Worm (Caenorhabditis elegans) whole organism, young adult: ENCODE data around the gene T05H10.1.

Experiments used
- B0035.1 ChIP-seq: sonication (generic microtip); optimal IDR thresholded peaks from 2 replicates; lab custom pipeline; 2016; ENCODE audit warnings: missing genetic modification characterization, mild to moderate bottlenecking, missing compliant biosample characterization, missing genotype, missing genetic modification reagents
- B0336.3 ChIP-seq: fragments of 200-800 bp; sonication (Bioruptor generic); IDR thresholded peaks from 2 replicates; pipeline ENCODE4 v1.3.6; 2022; ENCODE audit warnings: missing genetic modification characterization, missing compliant biosample characterization
- D2030.7 ChIP-seq: fragments of 200-800 bp; sonication (Bioruptor generic); IDR thresholded peaks from 2 replicates; pipeline ENCODE4 v1.3.6; 2022; ENCODE audit warnings: missing genetic modification reagents, missing genetic modification characterization, missing compliant biosample characterization
- F23B12.7 ChIP-seq: sonication (generic microtip); optimal IDR thresholded peaks from 2 replicates; lab custom pipeline; 2017; ENCODE audit warnings: missing genetic modification characterization, mild to moderate bottlenecking, missing compliant biosample characterization, antibody characterized with exemption, moderate library complexity; ENCODE audit not compliant: insufficient read depth
- F37B4.10 ChIP-seq: fragments of 200-800 bp; sonication (Bioruptor generic); IDR thresholded peaks from 2 replicates; pipeline ENCODE4 v1.3.6; 2022; ENCODE audit warnings: missing genetic modification characterization, missing compliant biosample characterization
- Y79H2A.3 ChIP-seq: fragments of 200-800 bp; sonication (Bioruptor generic); conservative IDR thresholded peaks from 2 replicates; pipeline ENCODE4 v1.3.6; 2022; ENCODE audit warnings: missing genetic modification reagents, missing genetic modification characterization, missing compliant biosample characterization
- ZK185.1 ChIP-seq: sonication (generic microtip); optimal IDR thresholded peaks from 2 replicates; lab custom pipeline; 2016; ENCODE audit warnings: mild to moderate bottlenecking, missing genetic modification characterization, missing compliant biosample characterization; ENCODE audit not compliant: poor library complexity, severe bottlenecking
- akir-1 ChIP-seq: fragments of 200-800 bp; sonication (Bioruptor generic); optimal IDR thresholded peaks from 2 replicates; lab custom pipeline; 2018; ENCODE audit warnings: mild to moderate bottlenecking, missing genetic modification characterization, moderate library complexity, missing compliant biosample characterization
- ama-1 ChIP-seq, 3 experiments: fragments of 150-350 bp in 1 of 3; sonication (generic microtip) in 2 of 3; optimal IDR thresholded peaks; 2 replicates each; lab custom pipeline; 2014 to 2018; ENCODE audit warnings: missing biosample characterization in 2 of 3, missing genetic modification characterization in 2 of 3, missing genetic modification reagents in 2 of 3
- athp-1 ChIP-seq: sonication (generic microtip); optimal IDR thresholded peaks from 2 replicates; lab custom pipeline; 2017; ENCODE audit warnings: mild to moderate bottlenecking, missing genetic modification characterization, missing compliant biosample characterization
- attf-5 ChIP-seq: fragments of 200-800 bp; sonication (Bioruptor generic); optimal IDR thresholded peaks from 2 replicates; lab custom pipeline; 2018; ENCODE audit warnings: mild to moderate bottlenecking, missing genetic modification characterization, missing compliant biosample characterization
- attf-6 ChIP-seq: fragments of 200-800 bp; sonication (Bioruptor generic); IDR thresholded peaks from 2 replicates; pipeline ENCODE4 v1.3.6; 2022; ENCODE audit warnings: missing genetic modification reagents, missing genetic modification characterization, missing compliant biosample characterization
- ccch-3 ChIP-seq: fragments of 200-800 bp; sonication (Bioruptor generic); optimal IDR thresholded peaks from 2 replicates; lab custom pipeline; 2018; ENCODE audit warnings: mild to moderate bottlenecking, missing genetic modification characterization, missing compliant biosample characterization
- cebp-1 ChIP-seq, 2 experiments: fragments of 200-800 bp in 1 of 2; sonication (Bioruptor generic) in 1 of 2; sonication (generic microtip) in 1 of 2; IDR thresholded peaks in 1 of 2; optimal IDR thresholded peaks in 1 of 2; 2 replicates each; pipeline versions ENCODE4 v1.3.6 to Lab custom; 2017 to 2022; ENCODE audit warnings: missing compliant biosample characterization in 2 of 2, missing genetic modification characterization in 2 of 2, mild to moderate bottlenecking in 1 of 2, missing genetic modification reagents in 1 of 2, moderate library complexity in 1 of 2
- ceh-100 ChIP-seq: fragments of 200-800 bp; sonication (Bioruptor generic); IDR thresholded peaks from 2 replicates; pipeline ENCODE4 v1.3.6; 2022; ENCODE audit warnings: missing genetic modification reagents, missing genetic modification characterization, missing compliant biosample characterization
- ceh-40 ChIP-seq: fragments of 200-800 bp; sonication (Bioruptor generic); IDR thresholded peaks from 2 replicates; pipeline ENCODE4 v1.3.6; 2022; ENCODE audit warnings: missing genetic modification characterization, missing compliant biosample characterization
- ceh-79 ChIP-seq: sonication (generic microtip); optimal IDR thresholded peaks from 2 replicates; lab custom pipeline; 2017; ENCODE audit warnings: mild to moderate bottlenecking, missing genetic modification characterization, missing compliant biosample characterization
- ceh-91 ChIP-seq: fragments of 200-800 bp; sonication (Bioruptor generic); IDR thresholded peaks from 2 replicates; pipeline ENCODE4 v1.3.6; 2022; ENCODE audit warnings: missing genetic modification reagents, missing genetic modification characterization, missing compliant biosample characterization
- die-1 ChIP-seq: sonication (generic microtip); optimal IDR thresholded peaks from 2 replicates; lab custom pipeline; 2016; ENCODE audit warnings: missing genotype, mild to moderate bottlenecking, missing genetic modification characterization, missing compliant biosample characterization
- dpff-1 ChIP-seq: sonication (generic microtip); optimal IDR thresholded peaks from 2 replicates; lab custom pipeline; 2017; ENCODE audit warnings: mild to moderate bottlenecking, missing genetic modification characterization, missing compliant biosample characterization
- ets-4 ChIP-seq: fragments of 200-800 bp; sonication (Bioruptor generic); optimal IDR thresholded peaks from 2 replicates; lab custom pipeline; 2018; ENCODE audit warnings: mild to moderate bottlenecking, missing genetic modification characterization, missing compliant biosample characterization
- hrde-1 ChIP-seq: sonication (generic microtip); optimal IDR thresholded peaks from 2 replicates; lab custom pipeline; 2016; ENCODE audit warnings: missing genetic modification characterization, mild to moderate bottlenecking, missing compliant biosample characterization, moderate library complexity, missing genotype, missing genetic modification reagents, borderline replicate concordance
- lag-1 ChIP-seq: fragments of 200-800 bp; sonication (Bioruptor generic); IDR thresholded peaks from 2 replicates; pipeline ENCODE4 v1.3.6; 2022; ENCODE audit warnings: missing genetic modification reagents, missing genetic modification characterization, missing compliant biosample characterization
- let-607 ChIP-seq, 2 experiments: fragments of 200-800 bp in 1 of 2; sonication (Bioruptor generic) in 1 of 2; sonication (generic microtip) in 1 of 2; optimal IDR thresholded peaks; 2 replicates each; lab custom pipeline; 2016 to 2018; ENCODE audit warnings: mild to moderate bottlenecking in 2 of 2, missing compliant biosample characterization in 2 of 2, missing genetic modification characterization in 2 of 2, moderate library complexity in 2 of 2, missing genotype in 1 of 2
- lin-35 ChIP-seq, 3 experiments: fragments of 150-350 bp in 2 of 3; sonication (generic microtip) in 1 of 3; optimal IDR thresholded peaks; 2 replicates each; lab custom pipeline; 2014 to 2018; ENCODE audit warnings: missing biosample characterization in 3 of 3, missing genetic modification characterization in 3 of 3, missing genetic modification reagents in 3 of 3
- lir-1 ChIP-seq: fragments of 200-800 bp; sonication (Bioruptor generic); conservative IDR thresholded peaks from 2 replicates; pipeline ENCODE4 v1.3.6; 2022; ENCODE audit warnings: missing genetic modification reagents, missing genetic modification characterization, missing compliant biosample characterization
- madf-3 ChIP-seq: fragments of 200-800 bp; sonication (Bioruptor generic); IDR thresholded peaks from 2 replicates; pipeline ENCODE4 v1.3.6; 2022; ENCODE audit warnings: missing genetic modification reagents, missing genetic modification characterization, missing compliant biosample characterization
- madf-6 ChIP-seq: fragments of 200-800 bp; sonication (Bioruptor generic); IDR thresholded peaks from 2 replicates; pipeline ENCODE4 v1.3.6; 2022; ENCODE audit warnings: missing genetic modification reagents, missing genetic modification characterization, missing compliant biosample characterization
- nhr-120 ChIP-seq: fragments of 200-800 bp; sonication (Bioruptor generic); IDR thresholded peaks from 2 replicates; pipeline ENCODE4 v1.3.6; 2022; ENCODE audit warnings: missing genetic modification characterization, missing compliant biosample characterization
- nhr-179 ChIP-seq: sonication (generic microtip); optimal IDR thresholded peaks from 2 replicates; lab custom pipeline; 2016; ENCODE audit warnings: mild to moderate bottlenecking, missing genetic modification characterization, missing compliant biosample characterization
- nhr-80 ChIP-seq: sonication (generic microtip); optimal IDR thresholded peaks from 2 replicates; lab custom pipeline; 2016; ENCODE audit warnings: missing genetic modification characterization, missing compliant biosample characterization
- repo-1 ChIP-seq: sonication (generic microtip); optimal IDR thresholded peaks from 2 replicates; lab custom pipeline; 2017; ENCODE audit warnings: mild to moderate bottlenecking, missing genetic modification characterization, missing compliant biosample characterization
- snpc-4 ChIP-seq, 5 experiments: fragments of 150-350 bp in 1 of 5; sonication (generic microtip) in 4 of 5; optimal IDR thresholded peaks; 2 replicates each; lab custom pipeline; 2014 to 2018; ENCODE audit warnings: missing genetic modification characterization in 5 of 5, missing biosample characterization in 3 of 5, antibody characterized with exemption in 2 of 5, mild to moderate bottlenecking in 2 of 5, missing compliant biosample characterization in 2 of 5, missing genotype in 2 of 5, moderate library complexity in 2 of 5, missing genetic modification reagents in 1 of 5
- sptf-2 ChIP-seq: fragments of 200-800 bp; sonication (Bioruptor generic); optimal IDR thresholded peaks from 2 replicates; lab custom pipeline; 2018; ENCODE audit warnings: mild to moderate bottlenecking, missing genetic modification characterization, missing compliant biosample characterization
- tbx-9 ChIP-seq: sonication (generic microtip); optimal IDR thresholded peaks from 2 replicates; lab custom pipeline; 2016; ENCODE audit warnings: borderline replicate concordance, missing genetic modification characterization, inconsistent platforms, missing compliant biosample characterization
- unc-130 ChIP-seq: sonication (generic microtip); optimal IDR thresholded peaks from 2 replicates; lab custom pipeline; 2016; ENCODE audit warnings: missing genetic modification reagents, missing genetic modification characterization, missing compliant biosample characterization
- unc-62 ChIP-seq: fragments of 150-350 bp; optimal IDR thresholded peaks from 2 replicates; lab custom pipeline; 2014; ENCODE audit warnings: missing biosample characterization, missing genetic modification reagents, missing genetic modification characterization
- ztf-18 ChIP-seq: sonication (generic microtip); optimal IDR thresholded peaks from 2 replicates; lab custom pipeline; 2016; ENCODE audit warnings: missing genotype, mild to moderate bottlenecking, missing genetic modification characterization, missing compliant biosample characterization
- ztf-22 ChIP-seq: fragments of 200-800 bp; sonication (Bioruptor generic); optimal IDR thresholded peaks from 2 replicates; lab custom pipeline; 2018; ENCODE audit warnings: mild to moderate bottlenecking, missing genetic modification characterization, moderate library complexity, missing compliant biosample characterization
- ztf-3 ChIP-seq: fragments of 200-800 bp; sonication (Bioruptor generic); optimal IDR thresholded peaks from 2 replicates; lab custom pipeline; 2018; ENCODE audit warnings: mild to moderate bottlenecking, missing genetic modification characterization, missing compliant biosample characterization

Gene T05H10.1

DNA sequence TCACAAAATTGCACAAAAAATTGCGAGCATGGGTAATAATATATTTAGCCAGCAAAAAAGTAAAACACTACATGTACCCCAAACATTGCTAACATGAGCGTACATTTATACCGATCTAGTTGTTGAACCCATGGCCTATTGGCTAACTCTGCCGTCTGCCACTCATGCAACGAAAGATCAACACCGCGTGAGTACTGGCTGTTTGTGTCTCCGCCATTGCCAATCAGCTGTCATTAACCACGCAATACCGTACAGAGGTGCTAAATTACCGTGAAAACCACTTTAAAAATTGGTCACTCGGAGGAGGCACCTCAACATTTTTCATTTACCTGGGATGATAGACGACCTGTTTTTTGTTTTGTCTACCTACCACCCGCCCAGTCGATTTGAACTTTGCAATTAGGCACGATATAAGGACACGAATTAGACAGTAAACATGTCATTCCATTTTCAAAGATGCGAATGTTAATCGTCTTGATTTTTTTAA, 33.0 kb downstream of the T05H10.1 start, which contains the start of gene K02C4.2 (continued):
- TF ChIP-seq athp-1 (tag; lab: Kevin White, UChicago) (peak; percentile 60), akir-1 (GFP tag; lab: Kevin White, UChicago) (peak; percentile 25), ceh-40 (GFP tag; lab: Robert Waterston, UW) (peak; percentile 57; the same call in 1 of the 2 replicates), nhr-179 (tag; lab: Kevin White, UChicago) (no peak), lir-1 (GFP tag; lab: Robert Waterston, UW) (no peak; the same call in 1 of the 2 replicates), F37B4.10 (GFP tag; lab: Robert Waterston, UW) (0 out of 2 replicates have a peak, but pooled peaks have one; percentile 35), attf-5 (GFP tag; lab: Kevin White, UChicago) (peak; percentile 72), ztf-3 (peak; percentile 69), ccch-3 (no peak), ZK185.1 (tag; lab: Kevin White, UChicago) (peak; percentile 86), madf-3 (0 out of 2 replicates have a peak, but pooled peaks have one; percentile 67), unc-62 (GFP tag; lab: Kevin White, UChicago) (no peak), B0336.3 (GFP tag; lab: Robert Waterston, UW) (peak; percentile 67), die-1 (peak; percentile 93), sptf-2 (GFP tag; lab: Kevin White, UChicago) (peak; percentile 73)
- TF ChIP-seq, all 124 proteins: peak for 86

DNA sequence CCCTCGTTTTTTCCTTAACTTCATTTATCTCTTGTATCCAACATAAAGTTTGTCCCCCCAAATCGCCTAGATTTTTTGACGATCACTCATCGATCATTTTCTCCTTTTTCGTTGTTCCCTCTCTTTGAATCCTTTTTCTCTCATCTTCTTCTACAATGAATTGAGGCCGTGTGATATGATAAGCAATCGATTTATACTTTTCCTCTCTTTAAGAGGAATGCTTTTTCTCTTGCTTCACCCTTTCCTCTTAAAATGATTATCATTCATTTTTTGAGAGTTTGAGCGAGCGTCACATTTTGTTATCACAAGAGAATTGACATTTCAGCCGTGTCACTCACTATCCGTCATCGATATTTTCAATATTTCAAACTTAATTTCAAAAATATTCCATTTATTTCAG, 35.7 kb downstream of the T05H10.1 start, which contains the start of gene K02C4.5:
K02C4.5 (plus strand) TSS at position 395 of the 400 bp plus-strand sequence.
- no peak for TF ChIP-seq madf-6
- TF ChIP-seq ceh-100 (GFP tag; lab: Robert Waterston, UW) = no peak
- no peak for TF ChIP-seq B0035.1
- TF ChIP-seq ama-1 (optimal IDR thresholded peaks at IDR 0.05; lab: Kevin White, UChicago) = no peak
- TF ChIP-seq ama-1 (GFP tag; optimal IDR thresholded peaks at IDR 0.05; lab: Kevin White, UChicago) = no peak
- TF ChIP-seq lin-35 (GFP tag; optimal IDR thresholded peaks at IDR 0.05; lab: Kevin White, UChicago) = no peak
- TF ChIP-seq Y79H2A.3 (GFP tag; lab: Robert Waterston, UW) = no peak
- peak; percentile 29 for TF ChIP-seq attf-5 (GFP tag; lab: Kevin White, UChicago)
- TF ChIP-seq lag-1 (GFP tag; lab: Robert Waterston, UW) = no peak
- no peak for TF ChIP-seq ets-4
- no peak for TF ChIP-seq ceh-79 (tag; lab: Kevin White, UChicago)
- no peak for TF ChIP-seq attf-6
- TF ChIP-seq nhr-120 = no peak
- no peak for TF ChIP-seq snpc-4 (GFP tag; optimal IDR thresholded peaks at IDR 0.05; lab: Kevin White, UChicago)
- TF ChIP-seq snpc-4 (tag; optimal IDR thresholded peaks at IDR 0.05; lab: Kevin White, UChicago) = no peak
- no peak for TF ChIP-seq repo-1 (tag; lab: Kevin White, UChicago)
- no peak for TF ChIP-seq cebp-1 (GFP tag; IDR thresholded peaks at IDR 0.05; lab: Robert Waterston, UW)
- TF ChIP-seq cebp-1 (tag; optimal IDR thresholded peaks at IDR 0.05; lab: Kevin White, UChicago) = peak; percentile 16
- TF ChIP-seq ztf-3 = no peak
- TF ChIP-seq ceh-91 (GFP tag; lab: Robert Waterston, UW) = no peak
- TF ChIP-seq ztf-22 (GFP tag; lab: Kevin White, UChicago) = no peak
- no peak for TF ChIP-seq F23B12.7
- TF ChIP-seq hrde-1 = no peak
- TF ChIP-seq ztf-18 (tag; lab: Kevin White, UChicago) = peak; percentile 6
- no peak for TF ChIP-seq dpff-1 (tag; lab: Kevin White, UChicago)
- no peak for TF ChIP-seq tbx-9 (tag; lab: Kevin White, UChicago)
- TF ChIP-seq let-607 (tag; optimal IDR thresholded peaks at IDR 0.05; lab: Kevin White, UChicago) = peak; percentile 38 to 48
- TF ChIP-seq unc-62 (GFP tag; lab: Kevin White, UChicago) = peak; percentile 64
- no peak for TF ChIP-seq D2030.7 (GFP tag; lab: Robert Waterston, UW)
- peak; percentile 82 for TF ChIP-seq nhr-80 (tag; lab: Kevin White, UChicago)
- no peak for TF ChIP-seq unc-130 (GFP tag; lab: Kevin White, UChicago)
